Fruit fly (Drosophila melanogaster): Measurements from ENCODE around the gene mge.

mge gene

DNA sequence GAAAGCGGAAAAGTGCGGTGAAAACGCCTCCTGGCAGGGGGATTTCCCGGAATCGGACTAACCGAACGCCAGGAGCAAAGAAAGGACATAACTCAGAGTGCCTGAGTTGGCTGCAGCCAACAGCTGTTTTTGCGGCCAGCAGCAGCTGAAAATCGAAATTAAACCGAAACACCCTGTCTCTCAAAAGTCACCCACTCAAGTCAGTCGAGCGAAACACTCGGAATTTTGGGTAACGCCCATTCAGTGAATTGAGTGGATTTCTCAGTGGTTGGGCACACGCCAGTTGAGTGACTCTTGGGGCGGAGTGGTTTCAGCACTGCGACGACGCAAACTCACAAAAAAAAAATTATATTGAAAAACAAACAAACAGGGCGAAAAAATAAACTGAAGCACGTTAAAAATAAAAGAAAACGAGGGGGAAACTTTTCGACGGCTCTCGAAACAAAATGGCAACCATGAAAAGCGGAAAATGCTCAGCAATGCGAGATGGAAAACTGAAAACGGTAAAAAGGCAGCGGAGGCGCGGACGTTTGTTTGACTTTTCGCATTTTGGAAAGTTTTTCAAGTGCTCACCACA is 30.9 kb downstream of the mge start (continued):
- TF ChIP-seq CG43689 (GFP tag; IDR thresholded peaks at IDR 0.05) = no peak
- no peak for TF ChIP-seq MESR4 (GFP tag; optimal IDR thresholded peaks at IDR 0.05)
- TF ChIP-seq amos (GFP tag; IDR thresholded peaks at IDR 0.05; ENCODE audit: partially characterized antibody) = peak; percentile 33; the same call in 1 of the 2 replicates
- TF ChIP-seq Chrac-16 (GFP tag; optimal IDR thresholded peaks at IDR 0.05) = no peak
- no peak for TF ChIP-seq Aef1 (GFP tag; IDR thresholded peaks at IDR 0.05)
- no peak for TF ChIP-seq CG12071 (GFP tag; optimal IDR thresholded peaks at IDR 0.05)
- TF ChIP-seq CG6689 (GFP tag; IDR thresholded peaks at IDR 0.05) = no peak
- TF ChIP-seq CG17912 (GFP tag; optimal IDR thresholded peaks at IDR 0.05) = no peak
- TF ChIP-seq Stat92E (GFP tag; optimal IDR thresholded peaks at IDR 0.05) = no peak
- no peak for TF ChIP-seq CG16863 (GFP tag; optimal IDR thresholded peaks at IDR 0.05)
- peak; percentile 56; the same call in 1 of the 3 replicates for TF ChIP-seq CG6791 (GFP tag; IDR thresholded peaks at IDR 0.05; ENCODE audit: partially characterized antibody)
- peak; percentile 60; the same call in 1 of the 2 replicates for TF ChIP-seq Bgb (GFP tag; IDR thresholded peaks at IDR 0.05; ENCODE audit: partially characterized antibody)

DNA sequence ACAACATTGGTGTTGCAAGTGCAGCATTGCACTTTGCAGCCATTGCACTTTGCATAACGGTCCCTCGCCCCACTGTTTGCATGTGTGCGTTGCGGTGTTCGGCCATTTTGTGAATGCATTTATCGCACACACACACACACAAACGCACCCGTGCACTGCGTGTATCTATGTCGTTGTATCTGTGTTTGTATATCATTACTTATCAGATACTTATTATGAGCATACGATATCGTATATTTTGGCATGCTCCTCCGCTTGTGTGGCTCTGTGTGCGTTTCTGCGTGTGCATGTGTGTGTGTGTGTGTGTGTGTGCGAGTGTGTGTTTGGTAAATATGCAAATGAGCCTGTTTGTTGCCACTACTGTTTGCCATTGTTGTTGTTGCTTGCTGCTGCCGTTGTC is 32.9 kb downstream of the mge start:
- TF ChIP-seq fru (optimal IDR thresholded peaks at IDR 0.05) (no peak), MESR4 (GFP tag; optimal IDR thresholded peaks at IDR 0.05) (no peak), CG11398 (GFP tag; optimal IDR thresholded peaks at IDR 0.05) (no peak), psq (GFP tag; optimal IDR thresholded peaks at IDR 0.05) (no peak), Dfd (GFP tag; optimal IDR thresholded peaks at IDR 0.05) (no peak), vvl (GFP tag; IDR thresholded peaks at IDR 0.05) (peak; percentile 65; the same call in 1 of the 2 replicates), twi (tag; optimal IDR thresholded peaks at IDR 0.05) (no peak), slp2 (GFP tag; optimal IDR thresholded peaks at IDR 0.05) (no peak), fu2 (GFP tag; optimal IDR thresholded peaks at IDR 0.05) (no peak), sim (GFP tag; IDR thresholded peaks at IDR 0.05) (no peak), CG6689 (GFP tag; IDR thresholded peaks at IDR 0.05) (no peak), BtbVII (GFP tag; optimal IDR thresholded peaks at IDR 0.05) (no peak), nerfin-1 (tag; optimal IDR thresholded peaks at IDR 0.05) (no peak), CG10321 (GFP tag; IDR thresholded peaks at IDR 0.05) (no peak), Poxn (GFP tag; IDR thresholded peaks at IDR 0.05) (no peak), lab (GFP tag; optimal IDR thresholded peaks at IDR 0.05) (no peak), Asciz (GFP tag; optimal IDR thresholded peaks at IDR 0.05) (no peak), pan (optimal IDR thresholded peaks at IDR 0.05) (no peak), pan (GFP tag; optimal IDR thresholded peaks at IDR 0.05 in 1 of 2, IDR thresholded peaks at IDR 0.05 in 1 of 2) (no peak), Dll (GFP tag; IDR thresholded peaks at IDR 0.05; ENCODE audit: partially characterized antibody) (0 out of 4 replicates have a peak, but pooled peaks have one; percentile 16), Nf-YB (GFP tag; optimal IDR thresholded peaks at IDR 0.05) (no peak), CG8478 (optimal IDR thresholded peaks at IDR 0.05) (peak; percentile 66), tna (GFP tag; IDR thresholded peaks at IDR 0.05; ENCODE audit: partially characterized antibody) (no peak), CG11723 (GFP tag; optimal IDR thresholded peaks at IDR 0.05) (no peak), trh (GFP tag; optimal IDR thresholded peaks at IDR 0.05) (no peak), phol (tag; optimal IDR thresholded peaks at IDR 0.05) (no peak), p53 (GFP tag; optimal IDR thresholded peaks at IDR 0.05) (no peak), nmo (GFP tag; optimal IDR thresholded peaks at IDR 0.05) (no peak), CG13287 (GFP tag; IDR thresholded peaks at IDR 0.05; ENCODE audit: partially characterized antibody) (no peak), CG11560 (tag; IDR thresholded peaks at IDR 0.05) (no peak), CG8944 (GFP tag; optimal IDR thresholded peaks at IDR 0.05) (no peak), HLHmδ (GFP tag; optimal IDR thresholded peaks at IDR 0.05) (peak; percentile 7), CG1603 (tag; optimal IDR thresholded peaks at IDR 0.05) (no peak), br (optimal IDR thresholded peaks at IDR 0.05) (no peak), CG31224 (GFP tag; IDR thresholded peaks at IDR 0.05) (no peak), CG11696 (GFP tag; IDR thresholded peaks at IDR 0.05) (no peak), ci (GFP tag; IDR thresholded peaks at IDR 0.05) (0 out of 3 replicates have a peak, but pooled peaks have one; percentile 9), CG10147 (GFP tag; optimal IDR thresholded peaks at IDR 0.05) (no peak), Vsx1 (GFP tag; optimal IDR thresholded peaks at IDR 0.05) (no peak), CG11247 (GFP tag; IDR thresholded peaks at IDR 0.05) (no peak)

Measured in whole organism, embryonic.